Fruit fly (Drosophila melanogaster): ENCODE data around the gene Men-b.
A peak's percentile ranks its signal among the peaks of the same experiment; 100 is the strongest.

Gene Men-b

dm6 chr3R:27204694-27205414, 53.4 kb downstream of the Men-b start (continued):
- TF ChIP-seq tap (tag; optimal IDR thresholded peaks at IDR 0.05): peak; percentile 6
- TF ChIP-seq gfzf (GFP tag; optimal IDR thresholded peaks at IDR 0.05): no peak
- TF ChIP-seq onecut (GFP tag; IDR thresholded peaks at IDR 0.05): no peak
- no peak for TF ChIP-seq fd102C (GFP tag; optimal IDR thresholded peaks at IDR 0.05)
- TF ChIP-seq Mad (GFP tag; optimal IDR thresholded peaks at IDR 0.05): no peak
- TF ChIP-seq ash1 (GFP tag; optimal IDR thresholded peaks at IDR 0.05): no peak
- no peak for TF ChIP-seq CrebB (tag; optimal IDR thresholded peaks at IDR 0.05)
- TF ChIP-seq CG12942 (GFP tag; optimal IDR thresholded peaks at IDR 0.05): no peak
- TF ChIP-seq z (GFP tag; IDR thresholded peaks at IDR 0.05): no peak
- TF ChIP-seq CG11695 (GFP tag; IDR thresholded peaks at IDR 0.05): 0 out of 3 replicates have a peak, but pooled peaks have one; percentile 27
- TF ChIP-seq CG2129 (GFP tag; IDR thresholded peaks at IDR 0.05; ENCODE audit: partially characterized antibody): no peak
- TF ChIP-seq grn (GFP tag; optimal IDR thresholded peaks at IDR 0.05): no peak
- TF ChIP-seq crp (GFP tag; optimal IDR thresholded peaks at IDR 0.05): no peak
- no peak for TF ChIP-seq CG3995 (GFP tag; optimal IDR thresholded peaks at IDR 0.05)
- no peak for TF ChIP-seq schlank (tag; optimal IDR thresholded peaks at IDR 0.05)
- no peak for TF ChIP-seq CG4360 (GFP tag; IDR thresholded peaks at IDR 0.05)
- TF ChIP-seq HLHmδ (GFP tag; optimal IDR thresholded peaks at IDR 0.05): no peak
- no peak for TF ChIP-seq D19B (GFP tag; optimal IDR thresholded peaks at IDR 0.05)
- TF ChIP-seq CG17359 (tag; optimal IDR thresholded peaks at IDR 0.05): no peak
- peak; percentile 9 for TF ChIP-seq CG15601 (tag; optimal IDR thresholded peaks at IDR 0.05)
- peak; percentile 35 for TF ChIP-seq CG9727 (GFP tag; optimal IDR thresholded peaks at IDR 0.05)
- TF ChIP-seq Ets97D (GFP tag; optimal IDR thresholded peaks at IDR 0.05): no peak
- peak in 1 of 3 experiments; percentile 41 for TF ChIP-seq lola (GFP tag; optimal IDR thresholded peaks at IDR 0.05)
- TF ChIP-seq CG17385 (GFP tag; optimal IDR thresholded peaks at IDR 0.05): no peak
- no peak for TF ChIP-seq CG18619 (GFP tag; optimal IDR thresholded peaks at IDR 0.05)
- TF ChIP-seq abd-A (tag; optimal IDR thresholded peaks at IDR 0.05): peak; percentile 74
- no peak for TF ChIP-seq sim (GFP tag; IDR thresholded peaks at IDR 0.05)
- no peak for TF ChIP-seq Opbp (GFP tag; IDR thresholded peaks at IDR 0.05; ENCODE audit: partially characterized antibody)
- no peak for TF ChIP-seq sc (optimal IDR thresholded peaks at IDR 0.05)
- no peak for TF ChIP-seq sc (GFP tag; optimal IDR thresholded peaks at IDR 0.05)
- no peak for TF ChIP-seq mld (GFP tag; IDR thresholded peaks at IDR 0.05; ENCODE audit: partially characterized antibody)
- no peak for TF ChIP-seq esg (GFP tag; conservative IDR thresholded peaks at IDR 0.05)
- no peak for TF ChIP-seq Asciz (GFP tag; optimal IDR thresholded peaks at IDR 0.05)
- no peak for TF ChIP-seq Poxn (GFP tag; IDR thresholded peaks at IDR 0.05)
- TF ChIP-seq HHEX (GFP tag; optimal IDR thresholded peaks at IDR 0.05): no peak
- peak; percentile 5 for TF ChIP-seq Ssrp (tag; optimal IDR thresholded peaks at IDR 0.05)
- no peak for TF ChIP-seq Hr3 (GFP tag; optimal IDR thresholded peaks at IDR 0.05)
- TF ChIP-seq B-H1 (GFP tag; IDR thresholded peaks at IDR 0.05): no peak
- no peak for TF ChIP-seq Trl (optimal IDR thresholded peaks at IDR 0.05)
- no peak for TF ChIP-seq Trl (GFP tag; optimal IDR thresholded peaks at IDR 0.05)
- TF ChIP-seq HmgD (GFP tag; optimal IDR thresholded peaks at IDR 0.05): no peak
- TF ChIP-seq CG18599 (GFP tag; optimal IDR thresholded peaks at IDR 0.05): peak; percentile 10
- 0 out of 3 replicates have a peak, but pooled peaks have one; percentile 13 for TF ChIP-seq ci (GFP tag; IDR thresholded peaks at IDR 0.05)
- no peak for TF ChIP-seq Eip74EF (GFP tag; optimal IDR thresholded peaks at IDR 0.05)
- no peak for TF ChIP-seq CTCF (GFP tag; optimal IDR thresholded peaks at IDR 0.05)
- no peak for TF ChIP-seq CG6854 (GFP tag; optimal IDR thresholded peaks at IDR 0.05)
- no peak for TF ChIP-seq Doc3 (GFP tag; IDR thresholded peaks at IDR 0.05; ENCODE audit: partially characterized antibody)
- TF ChIP-seq CG7357 (GFP tag; IDR thresholded peaks at IDR 0.05): 0 out of 3 replicates have a peak, but pooled peaks have one; percentile 27
- no peak for TF ChIP-seq CG13296 (GFP tag; optimal IDR thresholded peaks at IDR 0.05)
- TF ChIP-seq chm (GFP tag; IDR thresholded peaks at IDR 0.05): no peak

Data from whole organism, embryonic.